Fruit fly (Drosophila melanogaster): ENCODE data around the gene CG10747.

The CG10747 gene

dm6 chr2L:20093794-20094193, 2.6 kb upstream of the CG10747 start, which contains the start of the genes Taf13 and nesd:
Taf13 (minus strand) TSS chr2L:20093849.
nesd (plus strand) TSS chr2L:20093972.
- TF ChIP-seq CG8159 (tag; optimal IDR thresholded peaks at IDR 0.05) (peak; percentile 44), CG15710 (tag; optimal IDR thresholded peaks at IDR 0.05) (peak; percentile 37), Pif1B (GFP tag; optimal IDR thresholded peaks at IDR 0.05) (peak; percentile 49), fd96Ca (GFP tag; IDR thresholded peaks at IDR 0.05) (no peak), CG17806 (tag; optimal IDR thresholded peaks at IDR 0.05) (peak; percentile 19)

- TF ChIP-seq CG34367 (tag; optimal IDR thresholded peaks at IDR 0.05) (peak; percentile 74), CG32121 (GFP tag; IDR thresholded peaks at IDR 0.05) (peak; percentile 96), Ets98B (GFP tag; IDR thresholded peaks at IDR 0.05) (peak; percentile 98), D1 (tag; optimal IDR thresholded peaks at IDR 0.05) (peak; percentile 78), rn (GFP tag; IDR thresholded peaks at IDR 0.05) (peak; percentile 93), CG13204 (GFP tag; optimal IDR thresholded peaks at IDR 0.05) (no peak), Snoo (tag; optimal IDR thresholded peaks at IDR 0.05) (peak; percentile 85), CG8301 (tag; optimal IDR thresholded peaks at IDR 0.05) (peak; percentile 91), CG8159 (tag; optimal IDR thresholded peaks at IDR 0.05) (peak; percentile 88), CG12605 (GFP tag; IDR thresholded peaks at IDR 0.05) (peak; percentile 90; the same call in 1 of the 2 replicates), CG17806 (tag; optimal IDR thresholded peaks at IDR 0.05) (peak; percentile 90), CG9948 (tag; optimal IDR thresholded peaks at IDR 0.05) (peak; percentile 84), fd96Ca (GFP tag; IDR thresholded peaks at IDR 0.05) (peak; percentile 94), CG10348 (GFP tag; IDR thresholded peaks at IDR 0.05) (peak; percentile 93), Pif1B (GFP tag; optimal IDR thresholded peaks at IDR 0.05) (peak; percentile 92), gl (tag; optimal IDR thresholded peaks at IDR 0.05) (peak; percentile 56), CG14655 (GFP tag; optimal IDR thresholded peaks at IDR 0.05) (peak; percentile 93), EcR (GFP tag; optimal IDR thresholded peaks at IDR 0.05) (peak; percentile 62), CG15710 (tag; optimal IDR thresholded peaks at IDR 0.05) (peak; percentile 74), CG4496 (GFP tag; IDR thresholded peaks at IDR 0.05) (peak; percentile 98), Pif1A (GFP tag; optimal IDR thresholded peaks at IDR 0.05) (peak; percentile 95)
These were observed 4.7 kb downstream of the CG10747 start for dm6 chr2L:20086295-20087096.

dm6 chr2L:20084785-20085555, 6.2 kb downstream of the CG10747 start, which contains the start of gene fok:
fok (minus strand) TSS chr2L:20085070.
- TF ChIP-seq CG12605 (GFP tag; IDR thresholded peaks at IDR 0.05) (peak; percentile 95), CG32121 (GFP tag; IDR thresholded peaks at IDR 0.05) (peak; percentile 98), Pif1A (GFP tag; optimal IDR thresholded peaks at IDR 0.05) (peak; percentile 99), D1 (tag; optimal IDR thresholded peaks at IDR 0.05) (peak; percentile 97), CG10348 (GFP tag; IDR thresholded peaks at IDR 0.05) (peak; percentile 88), Pif1B (GFP tag; optimal IDR thresholded peaks at IDR 0.05) (peak; percentile 98), CG14655 (GFP tag; optimal IDR thresholded peaks at IDR 0.05) (peak; percentile 97), CG8301 (tag; optimal IDR thresholded peaks at IDR 0.05) (peak; percentile 97), Snoo (tag; optimal IDR thresholded peaks at IDR 0.05) (peak; percentile 97), rn (GFP tag; IDR thresholded peaks at IDR 0.05) (peak; percentile 85), CG4496 (GFP tag; IDR thresholded peaks at IDR 0.05) (peak; percentile 91), CG17806 (tag; optimal IDR thresholded peaks at IDR 0.05) (peak; percentile 96), CG15710 (tag; optimal IDR thresholded peaks at IDR 0.05) (peak; percentile 97), fd96Ca (GFP tag; IDR thresholded peaks at IDR 0.05) (peak; percentile 96), CG8159 (tag; optimal IDR thresholded peaks at IDR 0.05) (peak; percentile 98), CG34367 (tag; optimal IDR thresholded peaks at IDR 0.05) (peak; percentile 94), EcR (GFP tag; optimal IDR thresholded peaks at IDR 0.05) (peak; percentile 95), Ets98B (GFP tag; IDR thresholded peaks at IDR 0.05) (peak; percentile 95), gl (tag; optimal IDR thresholded peaks at IDR 0.05) (peak; percentile 92), CG9948 (tag; optimal IDR thresholded peaks at IDR 0.05) (peak; percentile 96), CG13204 (GFP tag; optimal IDR thresholded peaks at IDR 0.05) (peak; percentile 91)

dm6 chr2L:20084068-20084651, 7.0 kb downstream of the CG10747 start:
- TF ChIP-seq CG14655 (GFP tag; optimal IDR thresholded peaks at IDR 0.05) (no peak), gl (tag; optimal IDR thresholded peaks at IDR 0.05) (no peak), CG34367 (tag; optimal IDR thresholded peaks at IDR 0.05) (no peak), CG13204 (GFP tag; optimal IDR thresholded peaks at IDR 0.05) (peak; percentile 39), CG10348 (GFP tag; IDR thresholded peaks at IDR 0.05) (no peak), CG32121 (GFP tag; IDR thresholded peaks at IDR 0.05) (peak; percentile 28), CG8301 (tag; optimal IDR thresholded peaks at IDR 0.05) (no peak), fd96Ca (GFP tag; IDR thresholded peaks at IDR 0.05) (no peak), CG12605 (GFP tag; IDR thresholded peaks at IDR 0.05) (peak; percentile 64; the same call in 1 of the 2 replicates)
